Fruit fly (Drosophila melanogaster): ENCODE measurements around the gene btv.

DNA sequence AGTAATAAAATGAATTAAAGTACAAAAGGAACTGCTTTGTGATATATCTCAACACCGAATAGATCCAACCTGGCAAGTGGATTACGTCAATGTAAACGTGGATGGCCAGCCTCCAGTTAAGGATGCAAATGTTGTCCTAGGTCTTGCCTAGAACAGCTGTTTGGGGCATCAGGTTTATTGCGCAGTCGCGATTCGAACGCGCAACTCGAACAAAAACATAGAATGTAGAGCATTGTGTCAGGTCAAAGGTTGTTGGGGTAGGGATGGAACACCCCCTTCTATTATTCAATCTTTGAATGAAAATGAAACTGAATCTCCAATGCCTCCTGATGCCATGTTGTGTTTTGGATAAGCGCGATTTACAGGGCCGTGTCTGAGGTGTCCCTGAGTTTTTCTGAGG, 27.4 kb upstream of the btv start:
- no peak for TF ChIP-seq insv (optimal IDR thresholded peaks at IDR 0.05)
- no peak for TF ChIP-seq Sin3A (optimal IDR thresholded peaks at IDR 0.05)
- no peak for TF ChIP-seq ttk (optimal IDR thresholded peaks at IDR 0.05)
